Fruit fly (Drosophila melanogaster) whole organism, embryonic: Measurements from ENCODE around the gene Glut3.

Source experiments
- CG11723 ChIP-seq: fragments of 200-800 bp; sonication (Bioruptor generic); optimal IDR thresholded peaks from 2 replicates; lab custom pipeline; 2017; ENCODE audit warnings: missing biosample characterization, mild to moderate bottlenecking, missing genetic modification characterization
- CG12071 ChIP-seq: fragments of 200-800 bp; sonication (Bioruptor generic); optimal IDR thresholded peaks from 3 replicates; lab custom pipeline; 2018; ENCODE audit warnings: missing biosample characterization, mild to moderate bottlenecking, missing genetic modification characterization
- CG12236 ChIP-seq: fragments of 200-800 bp; sonication (Bioruptor generic); optimal IDR thresholded peaks from 2 replicates; lab custom pipeline; 2016; ENCODE audit warnings: missing biosample characterization, missing genetic modification characterization
- CG15696 ChIP-seq: fragments of 200-800 bp; sonication (Bioruptor generic); optimal IDR thresholded peaks from 2 replicates; lab custom pipeline; 2019; ENCODE audit warnings: missing biosample characterization, mild to moderate bottlenecking, missing genetic modification characterization, moderate library complexity
- Fer1 ChIP-seq: fragments of 200-800 bp; sonication (Bioruptor generic); optimal IDR thresholded peaks from 2 replicates; lab custom pipeline; 2017; ENCODE audit warnings: missing biosample characterization, mild to moderate bottlenecking, missing genetic modification characterization
- HLH3B ChIP-seq: fragments of 200-800 bp; sonication (Bioruptor generic); IDR thresholded peaks from 2 replicates; pipeline ENCODE4 v1.3.6; 2022; ENCODE audit warnings: missing biosample characterization, missing genetic modification characterization
- Max ChIP-seq: fragments of 200-800 bp; sonication (Bioruptor generic); optimal IDR thresholded peaks from 2 replicates; lab custom pipeline; 2016; ENCODE audit warnings: missing biosample characterization, mild to moderate bottlenecking, missing genetic modification characterization
- NK7.1 ChIP-seq: fragments of 200-800 bp; sonication (Bioruptor generic); optimal IDR thresholded peaks from 3 replicates; lab custom pipeline; 2016; ENCODE audit warnings: missing biosample characterization, missing genetic modification characterization
- eyg ChIP-seq: fragments of 200-800 bp; sonication (Bioruptor generic); optimal IDR thresholded peaks from 3 replicates; lab custom pipeline; 2016; ENCODE audit warnings: missing biosample characterization, missing genetic modification characterization
- mirr ChIP-seq: fragments of 200-800 bp; sonication (Bioruptor generic); optimal IDR thresholded peaks from 3 replicates; lab custom pipeline; 2018; ENCODE audit warnings: missing biosample characterization, mild to moderate bottlenecking, missing genetic modification characterization
- pan ChIP-seq, 4 experiments: fragments of >200 bp in 3 of 4; fragments of 200-800 bp in 1 of 4; sonication (Bioruptor generic) in 1 of 4; optimal IDR thresholded peaks in 3 of 4; IDR thresholded peaks in 1 of 4; 2 replicates each; pipeline versions ENCODE4 v1.3.6 to Lab custom; 2017 to 2022; ENCODE audit warnings: missing biosample characterization in 2 of 4, missing genetic modification characterization in 2 of 4, mixed read lengths in 1 of 4
- pita ChIP-seq: fragments of 200-800 bp; sonication (Bioruptor generic); optimal IDR thresholded peaks from 2 replicates; lab custom pipeline; 2017; ENCODE audit warnings: missing biosample characterization, mild to moderate bottlenecking, missing genetic modification characterization
- sob ChIP-seq: fragments of 200-800 bp; sonication (Bioruptor generic); IDR thresholded peaks from 2 replicates; pipeline ENCODE4 v1.3.6; 2022; ENCODE audit warnings: missing biosample characterization, missing genetic modification characterization
- wek ChIP-seq: fragments of 200-800 bp; sonication (Bioruptor generic); optimal IDR thresholded peaks from 3 replicates; lab custom pipeline; 2018; ENCODE audit warnings: missing biosample characterization, mild to moderate bottlenecking, missing genetic modification characterization, moderate library complexity

- TF ChIP-seq Max (GFP tag; lab: Kevin White, UChicago) (no peak), sob (GFP tag; lab: Robert Waterston, UW) (no peak), NK7.1 (GFP tag; lab: Kevin White, UChicago) (no peak), CG15696 (tag; lab: Kevin White, UChicago) (no peak), HLH3B (GFP tag; lab: Robert Waterston, UW) (no peak), CG12236 (GFP tag; lab: Kevin White, UChicago) (no peak), CG11723 (GFP tag; lab: Kevin White, UChicago) (no peak), Fer1 (GFP tag; lab: Kevin White, UChicago) (no peak), mirr (GFP tag; lab: Kevin White, UChicago) (no peak), wek (GFP tag; lab: Kevin White, UChicago) (no peak), pan (optimal IDR thresholded peaks at IDR 0.05; lab: Kevin White, UChicago) (no peak), pan (GFP tag; optimal IDR thresholded peaks at IDR 0.05 in 1 of 2, IDR thresholded peaks at IDR 0.05 in 1 of 2) (no peak), eyg (GFP tag; lab: Kevin White, UChicago) (no peak), pita (GFP tag; lab: Kevin White, UChicago) (no peak), CG12071 (GFP tag; lab: Kevin White, UChicago) (no peak)
Observed at dm6 chr3R:16801413-16801812, 13.3 kb downstream of the Glut3 start.
